Worm (Caenorhabditis elegans) whole organism, L1 larva: Measurements from ENCODE around the gene sra-2.

Experiments used
- C34B4.2 ChIP-seq: sonication (generic microtip); optimal IDR thresholded peaks from 2 replicates; lab custom pipeline; 2017; ENCODE audit warnings: mild to moderate bottlenecking, missing genetic modification characterization, missing compliant biosample characterization
- ceh-8 ChIP-seq: fragments of 200-800 bp; sonication (Bioruptor generic); optimal IDR thresholded peaks from 2 replicates; lab custom pipeline; 2018; ENCODE audit warnings: mild to moderate bottlenecking, missing genetic modification characterization, moderate library complexity, missing compliant biosample characterization
- ceh-90 ChIP-seq: sonication (generic microtip); optimal IDR thresholded peaks from 2 replicates; lab custom pipeline; 2016; ENCODE audit warnings: missing genetic modification characterization, missing compliant biosample characterization
- elt-2 ChIP-seq: sonication (generic microtip); optimal IDR thresholded peaks from 2 replicates; lab custom pipeline; 2016; ENCODE audit warnings: missing genetic modification characterization, mild to moderate bottlenecking, inconsistent platforms, missing compliant biosample characterization, missing genetic modification reagents
- ets-5 ChIP-seq: fragments of 200-800 bp; sonication (Bioruptor generic); IDR thresholded peaks from 2 replicates; pipeline ENCODE4 v1.3.6; 2022; ENCODE audit warnings: missing genetic modification characterization, missing compliant biosample characterization
- fkh-10 ChIP-seq: sonication (generic microtip); optimal IDR thresholded peaks from 2 replicates; lab custom pipeline; 2017; ENCODE audit warnings: missing biosample characterization, missing genetic modification reagents, missing genetic modification characterization
- fkh-4 ChIP-seq: sonication (generic microtip); optimal IDR thresholded peaks from 2 replicates; lab custom pipeline; 2016; ENCODE audit warnings: missing compliant biosample characterization, missing genetic modification characterization, borderline replicate concordance
- jun-1 ChIP-seq: fragments of 150-350 bp; optimal IDR thresholded peaks from 2 replicates; lab custom pipeline; 2014; ENCODE audit warnings: missing biosample characterization, missing genetic modification reagents, missing genetic modification characterization
- lin-39 ChIP-seq: fragments of 150-350 bp; optimal IDR thresholded peaks from 2 replicates; lab custom pipeline; 2014; ENCODE audit warnings: missing biosample characterization, missing genetic modification reagents, missing genetic modification characterization
- nhr-20 ChIP-seq: sonication (generic microtip); optimal IDR thresholded peaks from 2 replicates; lab custom pipeline; 2016; ENCODE audit warnings: mild to moderate bottlenecking, missing genetic modification characterization, missing compliant biosample characterization
- snpc-4 ChIP-seq: fragments of 150-350 bp; optimal IDR thresholded peaks from 2 replicates; lab custom pipeline; 2014; ENCODE audit warnings: missing biosample characterization, missing genetic modification characterization
- unc-86 ChIP-seq: sonication (generic microtip); optimal IDR thresholded peaks from 2 replicates; lab custom pipeline; 2016; ENCODE audit warnings: missing genetic modification characterization, missing compliant biosample characterization
- zag-1 ChIP-seq: fragments of 150-350 bp; optimal IDR thresholded peaks from 2 replicates; lab custom pipeline; 2014; ENCODE audit warnings: missing biosample characterization, missing genetic modification characterization

ce11 chrII:9540723-9541122 is 12.1 kb downstream of the sra-2 start, which contains the start of gene sra-3:
- TF ChIP-seq fkh-4 (tag; lab: Kevin White, UChicago): no peak
- TF ChIP-seq nhr-20 (tag; lab: Kevin White, UChicago): no peak
- no peak for TF ChIP-seq ceh-8
- TF ChIP-seq unc-86 (tag; lab: Kevin White, UChicago): no peak
- no peak for TF ChIP-seq jun-1 (tag; lab: Kevin White, UChicago)
- TF ChIP-seq C34B4.2 (tag; lab: Kevin White, UChicago): no peak
- TF ChIP-seq fkh-10 (GFP tag; lab: Kevin White, UChicago): no peak
- TF ChIP-seq zag-1 (tag; lab: Kevin White, UChicago): no peak
- no peak for TF ChIP-seq ets-5 (GFP tag; lab: Robert Waterston, UW)
- no peak for TF ChIP-seq lin-39
- no peak for TF ChIP-seq elt-2 (tag; lab: Kevin White, UChicago)
- no peak for TF ChIP-seq snpc-4
- no peak for TF ChIP-seq ceh-90 (tag; lab: Kevin White, UChicago)
